Worm (Caenorhabditis elegans) whole organism, midembryonic: ENCODE results near the gene K02F6.3.
"Not testable (repeated sequence)": the region's sequence is repeated elsewhere in the genome, so short reads cannot be mapped to it uniquely, and the experiment has no call there.

Experiments used
- T22C8.4 ChIP-seq: fragments of 200-800 bp; sonication (Bioruptor generic); IDR thresholded peaks from 2 replicates; pipeline ENCODE4 v1.3.6; 2022; ENCODE audit warnings: missing genetic modification characterization, missing compliant biosample characterization
- flt-1 ChIP-seq: fragments of 200-800 bp; sonication (Bioruptor generic); IDR thresholded peaks from 2 replicates; pipeline ENCODE4 v1.3.6; 2022; ENCODE audit warnings: missing genetic modification characterization, missing compliant biosample characterization
- ref-1 ChIP-seq: fragments of 200-800 bp; sonication (Bioruptor generic); conservative IDR thresholded peaks from 2 replicates; pipeline ENCODE4 v1.3.6; 2022; ENCODE audit warnings: missing genetic modification reagents, missing genetic modification characterization, missing compliant biosample characterization
- ztf-23 ChIP-seq: fragments of 200-800 bp; sonication (Bioruptor generic); IDR thresholded peaks from 2 replicates; pipeline ENCODE4 v1.3.6; 2022; ENCODE audit warnings: missing genetic modification reagents, missing genetic modification characterization, missing compliant biosample characterization

ce11 chrII:2556388-2556787 is 10.4 kb downstream of the K02F6.3 start:
- not testable (repeated sequence) for TF ChIP-seq ztf-23; ref-1; T22C8.4 (GFP tag; lab: Robert Waterston, UW)
- TF ChIP-seq flt-1: peak; percentile 39; the same call in 1 of the 2 replicates
